Worm (Caenorhabditis elegans) whole organism, late embryonic: ENCODE data around the gene R12B2.8.

Source experiments
- C08G9.2 ChIP-seq: sonication (generic microtip); optimal IDR thresholded peaks from 2 replicates; lab custom pipeline; 2016; ENCODE audit warnings: mild to moderate bottlenecking, missing genetic modification characterization, moderate library complexity, missing compliant biosample characterization
- C38D4.7 ChIP-seq: fragments of 200-800 bp; sonication (Bioruptor generic); optimal IDR thresholded peaks from 2 replicates; lab custom pipeline; 2018; ENCODE audit warnings: mild to moderate bottlenecking, missing genetic modification characterization, moderate library complexity, missing compliant biosample characterization
- K02D7.2 ChIP-seq: sonication (generic microtip); optimal IDR thresholded peaks from 2 replicates; lab custom pipeline; 2017; ENCODE audit warnings: mild to moderate bottlenecking, missing genetic modification characterization, missing compliant biosample characterization
- K09A11.1 ChIP-seq: sonication (generic microtip); optimal IDR thresholded peaks from 2 replicates; lab custom pipeline; 2017; ENCODE audit warnings: antibody characterized with exemption, mild to moderate bottlenecking, missing genetic modification characterization, missing compliant biosample characterization; ENCODE audit not compliant: insufficient read depth
- T23F11.4 ChIP-seq: fragments of 200-800 bp; sonication (Bioruptor generic); optimal IDR thresholded peaks from 2 replicates; lab custom pipeline; 2018; ENCODE audit warnings: mild to moderate bottlenecking, missing genetic modification characterization, missing compliant biosample characterization
- ama-1 ChIP-seq: fragments of 150-350 bp; optimal IDR thresholded peaks from 2 replicates; lab custom pipeline; 2014
- ceh-18 ChIP-seq: sonication (generic microtip); optimal IDR thresholded peaks from 2 replicates; lab custom pipeline; 2016; ENCODE audit warnings: missing genetic modification characterization, missing compliant biosample characterization
- ceh-19 ChIP-seq: fragments of 200-800 bp; sonication (Bioruptor generic); optimal IDR thresholded peaks from 2 replicates; lab custom pipeline; 2018; ENCODE audit warnings: mild to moderate bottlenecking, missing genetic modification characterization, missing compliant biosample characterization
- ceh-2 ChIP-seq: sonication (generic microtip); optimal IDR thresholded peaks from 2 replicates; lab custom pipeline; 2016; ENCODE audit warnings: missing genotype, missing genetic modification characterization, missing compliant biosample characterization
- ceh-24 ChIP-seq: sonication (generic microtip); optimal IDR thresholded peaks from 2 replicates; lab custom pipeline; 2016; ENCODE audit warnings: mild to moderate bottlenecking, missing genetic modification characterization, missing compliant biosample characterization
- ceh-30 ChIP-seq: fragments of 150-350 bp; optimal IDR thresholded peaks from 2 replicates; lab custom pipeline; 2014; ENCODE audit warnings: missing biosample characterization, missing genetic modification characterization
- ceh-34 ChIP-seq: sonication (generic microtip); optimal IDR thresholded peaks from 2 replicates; lab custom pipeline; 2016; ENCODE audit warnings: mild to moderate bottlenecking, missing genetic modification characterization, missing compliant biosample characterization
- ceh-6 ChIP-seq: fragments of 200-800 bp; sonication (Bioruptor generic); optimal IDR thresholded peaks from 2 replicates; lab custom pipeline; 2018; ENCODE audit warnings: mild to moderate bottlenecking, missing genetic modification characterization, missing compliant biosample characterization
- ceh-9 ChIP-seq: sonication (generic microtip); optimal IDR thresholded peaks from 2 replicates; lab custom pipeline; 2016; ENCODE audit warnings: mild to moderate bottlenecking, missing genetic modification characterization, inconsistent platforms, missing compliant biosample characterization
- che-1 ChIP-seq: sonication (generic microtip); optimal IDR thresholded peaks from 2 replicates; lab custom pipeline; 2016; ENCODE audit warnings: mild to moderate bottlenecking, missing genetic modification characterization, missing compliant biosample characterization
- elt-2 ChIP-seq: sonication (generic microtip); optimal IDR thresholded peaks from 2 replicates; lab custom pipeline; 2016; ENCODE audit warnings: missing genetic modification reagents, missing genetic modification characterization, missing compliant biosample characterization
- elt-4 ChIP-seq: sonication (generic microtip); optimal IDR thresholded peaks from 2 replicates; lab custom pipeline; 2016; ENCODE audit warnings: missing genetic modification characterization, missing compliant biosample characterization
- ets-4 ChIP-seq: sonication (generic microtip); optimal IDR thresholded peaks from 2 replicates; lab custom pipeline; 2016; ENCODE audit warnings: missing genetic modification characterization, missing compliant biosample characterization
- fax-1 ChIP-seq: sonication (generic microtip); optimal IDR thresholded peaks from 2 replicates; lab custom pipeline; 2016; ENCODE audit warnings: missing genotype, missing genetic modification characterization, missing compliant biosample characterization
- fkh-6 ChIP-seq: sonication (generic microtip); optimal IDR thresholded peaks from 2 replicates; lab custom pipeline; 2016; ENCODE audit warnings: missing genetic modification characterization, missing compliant biosample characterization
- hlh-13 ChIP-seq: fragments of 200-800 bp; sonication (Bioruptor generic); optimal IDR thresholded peaks from 2 replicates; lab custom pipeline; 2018; ENCODE audit warnings: mild to moderate bottlenecking, missing genetic modification characterization, missing compliant biosample characterization
- lim-6 ChIP-seq: sonication (generic microtip); optimal IDR thresholded peaks from 2 replicates; lab custom pipeline; 2016; ENCODE audit warnings: missing genetic modification characterization, missing compliant biosample characterization
- madf-2 ChIP-seq: sonication (generic microtip); optimal IDR thresholded peaks from 2 replicates; lab custom pipeline; 2017; ENCODE audit warnings: missing genetic modification characterization, missing compliant biosample characterization
- nfya-1 ChIP-seq: sonication (generic microtip); optimal IDR thresholded peaks from 2 replicates; lab custom pipeline; 2017; ENCODE audit warnings: missing genetic modification characterization, mild to moderate bottlenecking, missing compliant biosample characterization, antibody characterized with exemption, moderate library complexity
- odd-2 ChIP-seq: sonication (generic microtip); optimal IDR thresholded peaks from 2 replicates; lab custom pipeline; 2017; ENCODE audit warnings: antibody characterized with exemption, mild to moderate bottlenecking, missing genetic modification characterization, missing compliant biosample characterization
- pag-3 ChIP-seq: sonication (generic microtip); optimal IDR thresholded peaks from 2 replicates; lab custom pipeline; 2016; ENCODE audit warnings: missing compliant biosample characterization, missing genetic modification characterization, borderline replicate concordance
- pat-9 ChIP-seq: fragments of 200-800 bp; sonication (Bioruptor generic); optimal IDR thresholded peaks from 2 replicates; lab custom pipeline; 2018; ENCODE audit warnings: mild to moderate bottlenecking, missing genetic modification characterization, moderate library complexity, missing compliant biosample characterization
- pax-1 ChIP-seq: fragments of 150-350 bp; optimal IDR thresholded peaks from 2 replicates; lab custom pipeline; 2014; ENCODE audit warnings: missing biosample characterization, missing genetic modification characterization
- pha-2 ChIP-seq: sonication (generic microtip); optimal IDR thresholded peaks from 2 replicates; lab custom pipeline; 2017; ENCODE audit warnings: mild to moderate bottlenecking, missing genetic modification characterization, missing compliant biosample characterization
- pha-4 ChIP-seq: fragments of 150-350 bp; optimal IDR thresholded peaks from 2 replicates; lab custom pipeline; 2018; ENCODE audit warnings: missing biosample characterization, missing genetic modification reagents, missing genetic modification characterization
- ref-2 ChIP-seq: sonication (generic microtip); optimal IDR thresholded peaks from 2 replicates; lab custom pipeline; 2016; ENCODE audit warnings: missing genetic modification characterization, missing compliant biosample characterization
- rnt-1 ChIP-seq: sonication (generic microtip); optimal IDR thresholded peaks from 2 replicates; lab custom pipeline; 2016; ENCODE audit warnings: missing genetic modification characterization, missing compliant biosample characterization
- sdc-2 ChIP-seq: sonication (generic microtip); optimal IDR thresholded peaks from 2 replicates; lab custom pipeline; 2016; ENCODE audit warnings: missing genotype, missing genetic modification characterization, missing compliant biosample characterization
- sox-2 ChIP-seq: fragments of 200-800 bp; sonication (Bioruptor generic); IDR thresholded peaks from 2 replicates; pipeline ENCODE4 v1.3.6; 2022; ENCODE audit warnings: missing genetic modification reagents, missing genetic modification characterization, missing compliant biosample characterization
- syd-9 ChIP-seq: sonication (generic microtip); optimal IDR thresholded peaks from 2 replicates; lab custom pipeline; 2016; ENCODE audit warnings: mild to moderate bottlenecking, missing genetic modification characterization, moderate library complexity, missing compliant biosample characterization
- tbx-7 ChIP-seq: sonication (generic microtip); optimal IDR thresholded peaks from 2 replicates; lab custom pipeline; 2016; ENCODE audit warnings: missing genotype, missing genetic modification characterization, missing compliant biosample characterization
- ttx-3 ChIP-seq: sonication (generic microtip); optimal IDR thresholded peaks from 2 replicates; lab custom pipeline; 2016; ENCODE audit warnings: missing genetic modification reagents, missing genetic modification characterization, missing compliant biosample characterization
- unc-3 ChIP-seq, 2 experiments: fragments of 200-800 bp in 1 of 2; sonication (Bioruptor generic) in 1 of 2; sonication (generic microtip) in 1 of 2; conservative IDR thresholded peaks in 1 of 2; optimal IDR thresholded peaks in 1 of 2; 2 replicates each; pipeline versions ENCODE4 v1.3.6 to Lab custom; 2016 to 2022; ENCODE audit warnings: missing compliant biosample characterization in 2 of 2, missing genetic modification characterization in 2 of 2, missing genetic modification reagents in 1 of 2
- unc-42 ChIP-seq: sonication (generic microtip); optimal IDR thresholded peaks from 2 replicates; lab custom pipeline; 2016; ENCODE audit warnings: missing genotype, missing genetic modification characterization, missing compliant biosample characterization
- unc-55 ChIP-seq: sonication (generic microtip); optimal IDR thresholded peaks from 2 replicates; lab custom pipeline; 2017; ENCODE audit warnings: missing biosample characterization, missing genetic modification reagents, missing genetic modification characterization
- zip-5 ChIP-seq: sonication (generic microtip); optimal IDR thresholded peaks from 2 replicates; lab custom pipeline; 2016; ENCODE audit warnings: missing genetic modification characterization, missing compliant biosample characterization

Gene R12B2.8

DNA sequence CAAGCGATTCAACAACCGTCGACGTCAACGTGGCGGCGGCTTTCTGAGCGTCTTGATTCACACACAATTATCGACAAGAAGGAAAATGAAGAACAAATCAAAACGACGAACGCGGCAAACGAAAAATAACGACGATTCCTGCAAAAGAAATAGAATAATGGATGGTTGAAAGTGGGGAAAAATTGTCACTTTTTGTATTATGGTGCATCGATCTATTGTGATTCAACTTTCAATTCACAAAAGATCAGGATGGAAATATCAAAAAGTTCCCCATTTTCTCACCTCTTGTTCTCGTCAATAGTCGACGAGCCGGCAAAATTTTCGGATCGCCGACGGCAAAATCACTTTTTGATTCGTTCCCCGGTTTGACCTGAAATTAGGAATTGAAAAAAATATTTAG lies 9.7 kb downstream of the R12B2.8 start, which contains the start of the genes R12B2.13 and mdt-15:
TSS of gene R12B2.13 (minus strand) at position 101 of the 400 bp plus-strand sequence.
TSS of gene mdt-15 (minus strand) at position 376 of the 400 bp plus-strand sequence.
- no peak for TF ChIP-seq nfya-1
- no peak for TF ChIP-seq syd-9
- no peak for TF ChIP-seq ceh-2 (tag; lab: Kevin White, UChicago)
- no peak for TF ChIP-seq ceh-6 (GFP tag; lab: Kevin White, UChicago)
- TF ChIP-seq pag-3 (tag; lab: Kevin White, UChicago), result no peak
- TF ChIP-seq sox-2 (GFP tag; lab: Robert Waterston, UW), result no peak
- TF ChIP-seq ceh-18 (tag; lab: Kevin White, UChicago), result no peak
- no peak for TF ChIP-seq tbx-7
- no peak for TF ChIP-seq C38D4.7 (GFP tag; lab: Kevin White, UChicago)
- no peak for TF ChIP-seq sdc-2 (tag; lab: Kevin White, UChicago)
- no peak for TF ChIP-seq madf-2 (tag; lab: Kevin White, UChicago)
- no peak for TF ChIP-seq T23F11.4
- TF ChIP-seq ceh-24, result no peak
- TF ChIP-seq elt-4 (tag; lab: Kevin White, UChicago), result no peak
- TF ChIP-seq pha-4 (tag; lab: Kevin White, UChicago), result no peak
- TF ChIP-seq ceh-19 (GFP tag; lab: Kevin White, UChicago), result no peak
- TF ChIP-seq K02D7.2 (tag; lab: Kevin White, UChicago), result no peak
- no peak for TF ChIP-seq odd-2 (tag; lab: Kevin White, UChicago)
- no peak for TF ChIP-seq unc-55 (GFP tag; lab: Kevin White, UChicago)
- TF ChIP-seq K09A11.1 (tag; lab: Kevin White, UChicago), result no peak

DNA sequence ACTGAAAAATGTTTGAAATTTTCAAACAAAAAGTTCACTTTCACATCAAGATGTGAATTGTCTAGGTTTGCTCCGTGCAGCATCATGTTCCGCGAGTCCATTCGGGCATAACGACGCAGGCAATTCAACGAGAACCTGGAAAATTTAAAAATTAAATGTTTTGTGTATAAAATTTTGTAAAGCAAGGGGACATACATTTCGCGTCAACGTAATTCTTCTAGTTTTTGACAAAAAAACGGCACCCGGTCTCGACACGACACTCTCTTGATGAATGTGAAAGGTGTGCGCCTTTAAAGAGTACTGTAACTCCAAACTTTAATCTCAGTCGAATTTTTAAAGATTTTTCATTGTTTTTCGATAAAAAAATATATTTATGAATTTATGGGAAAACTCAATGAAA lies 10.3 kb downstream of the R12B2.8 start, which contains the start of gene R12B2.6:
TSS of gene R12B2.6 (minus strand) at position 101 of the 400 bp plus-strand sequence.
- TF ChIP-seq odd-2 (tag; lab: Kevin White, UChicago) (no peak), ama-1 (no peak), che-1 (tag; lab: Kevin White, UChicago) (no peak)

DNA sequence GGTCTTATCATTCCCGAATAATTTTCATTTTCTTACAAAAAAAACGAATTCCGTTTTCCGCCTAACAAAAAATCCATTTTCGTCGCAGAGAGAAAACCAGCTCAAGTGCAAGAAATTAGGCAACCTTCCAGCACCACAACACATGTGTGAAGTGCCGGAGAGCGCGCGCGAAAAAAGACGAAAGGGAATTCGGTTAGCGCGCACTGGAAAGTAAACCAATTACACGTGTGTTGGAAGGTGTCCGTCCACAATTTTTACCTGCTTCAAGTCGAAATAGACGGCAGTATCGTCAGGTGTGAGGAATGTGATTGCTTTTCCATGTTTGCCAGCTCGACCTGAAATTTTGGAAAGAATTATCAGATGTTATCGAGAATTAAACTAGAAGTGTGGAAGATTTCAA lies 10.9 kb downstream of the R12B2.8 start:
- no peak for TF ChIP-seq syd-9
- TF ChIP-seq unc-42 (tag; lab: Kevin White, UChicago), result peak; percentile 61

DNA sequence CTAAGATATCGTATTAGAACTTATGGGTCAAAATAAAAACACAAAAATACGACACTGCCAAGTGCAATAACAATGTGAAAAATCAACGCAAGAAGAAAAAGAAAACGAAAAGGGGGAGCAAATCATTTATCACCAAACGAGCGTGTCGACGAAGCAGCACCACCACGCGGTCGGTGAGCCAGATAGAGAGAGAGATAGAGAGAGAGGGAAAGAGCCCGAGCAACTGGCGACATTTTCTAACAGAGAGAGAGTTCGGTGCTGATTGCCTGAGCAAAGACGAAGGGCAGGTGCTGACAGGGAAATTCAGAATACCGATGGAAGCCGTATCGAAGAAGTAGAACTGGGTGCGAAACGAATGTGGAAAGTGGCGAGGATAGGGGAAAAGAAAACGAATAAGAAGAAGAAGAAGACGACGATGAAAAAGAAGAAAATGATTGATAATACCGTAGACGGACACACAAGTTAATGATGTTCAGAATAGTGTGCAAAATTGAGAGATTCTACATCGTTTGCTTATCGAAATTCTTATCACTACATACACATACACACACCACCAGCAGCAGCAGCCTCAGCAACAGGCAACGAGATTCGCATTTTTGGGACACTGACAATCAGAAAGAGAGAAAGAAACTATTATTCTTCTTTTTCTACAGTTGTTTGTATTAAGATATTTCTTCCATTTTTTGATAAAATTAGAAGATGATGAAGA lies 11.6 kb downstream of the R12B2.8 start:
- TF ChIP-seq ceh-34, result peak; percentile 23
- TF ChIP-seq ceh-9 (tag; lab: Kevin White, UChicago), result no peak
- no peak for TF ChIP-seq ceh-6 (GFP tag; lab: Kevin White, UChicago)
- TF ChIP-seq hlh-13 (GFP tag; lab: Kevin White, UChicago), result no peak
- TF ChIP-seq pax-1 (tag; lab: Kevin White, UChicago), result no peak
- TF ChIP-seq pat-9 (tag; lab: Kevin White, UChicago), result no peak
- TF ChIP-seq T23F11.4, result no peak
- TF ChIP-seq elt-2 (tag; lab: Kevin White, UChicago), result peak; percentile 89
- TF ChIP-seq unc-3 (GFP tag; conservative IDR thresholded peaks at IDR 0.05; lab: Robert Waterston, UW), result no peak
- TF ChIP-seq unc-3 (tag; optimal IDR thresholded peaks at IDR 0.05; lab: Kevin White, UChicago), result no peak
- peak; percentile 46 for TF ChIP-seq C08G9.2
- TF ChIP-seq ttx-3, result no peak
- TF ChIP-seq madf-2 (tag; lab: Kevin White, UChicago), result no peak
- no peak for TF ChIP-seq fkh-6 (tag; lab: Kevin White, UChicago)
- no peak for TF ChIP-seq ceh-24
- peak; percentile 63 for TF ChIP-seq ceh-18 (tag; lab: Kevin White, UChicago)
- TF ChIP-seq sdc-2 (tag; lab: Kevin White, UChicago), result no peak
- no peak for TF ChIP-seq ref-2 (tag; lab: Kevin White, UChicago)
- no peak for TF ChIP-seq ama-1
- TF ChIP-seq tbx-7, result no peak
- no peak for TF ChIP-seq pha-2 (tag; lab: Kevin White, UChicago)
- TF ChIP-seq rnt-1, result peak; percentile 49
- no peak for TF ChIP-seq K02D7.2 (tag; lab: Kevin White, UChicago)
- TF ChIP-seq ets-4 (tag; lab: Kevin White, UChicago), result peak; percentile 26
- no peak for TF ChIP-seq zip-5 (tag; lab: Kevin White, UChicago)
- no peak for TF ChIP-seq ceh-30 (tag; lab: Kevin White, UChicago)
- no peak for TF ChIP-seq lim-6 (tag; lab: Kevin White, UChicago)
- TF ChIP-seq fax-1 (tag; lab: Kevin White, UChicago), result no peak
